Worm (Caenorhabditis elegans) whole organism, L4 larva: ENCODE results near the gene acd-4.
A peak's percentile ranks its signal among the peaks of the same experiment; 100 is the strongest.

Experiments
- F10B5.3 ChIP-seq: sonication (generic microtip); optimal IDR thresholded peaks from 2 replicates; lab custom pipeline; 2016; ENCODE audit warnings: mild to moderate bottlenecking, missing genetic modification characterization, missing compliant biosample characterization
- F49E8.2 ChIP-seq: sonication (generic microtip); optimal IDR thresholded peaks from 2 replicates; lab custom pipeline; 2016; ENCODE audit warnings: missing compliant biosample characterization, mild to moderate bottlenecking, missing genetic modification characterization, borderline replicate concordance
- R02D3.7 ChIP-seq: fragments of 150-350 bp; sonication (generic microtip); optimal IDR thresholded peaks from 3 replicates; lab custom pipeline; 2014; ENCODE audit warnings: missing biosample characterization, missing genetic modification characterization
- Y105C5A.15 ChIP-seq: fragments of 200-800 bp; sonication (Bioruptor generic); IDR thresholded peaks from 2 replicates; pipeline ENCODE4 v1.3.6; 2022; ENCODE audit warnings: missing genetic modification characterization, missing compliant biosample characterization
- ZK337.2 ChIP-seq: fragments of 200-800 bp; sonication (Bioruptor generic); IDR thresholded peaks from 2 replicates; pipeline ENCODE4 v1.3.6; 2022; ENCODE audit warnings: missing genetic modification reagents, missing genetic modification characterization, missing compliant biosample characterization
- arid-1 ChIP-seq: fragments of 200-800 bp; sonication (Bioruptor generic); conservative IDR thresholded peaks from 2 replicates; pipeline ENCODE4 v1.3.6; 2022; ENCODE audit warnings: missing genetic modification reagents, missing genetic modification characterization, missing compliant biosample characterization
- ceh-20 ChIP-seq: fragments of 200-800 bp; sonication (Bioruptor generic); IDR thresholded peaks from 2 replicates; pipeline ENCODE4 v1.3.6; 2022; ENCODE audit warnings: missing genetic modification reagents, missing genetic modification characterization, missing compliant biosample characterization
- ceh-44 ChIP-seq: fragments of 200-800 bp; sonication (Bioruptor generic); IDR thresholded peaks from 2 replicates; pipeline ENCODE4 v1.3.6; 2022; ENCODE audit warnings: missing genetic modification reagents, missing genetic modification characterization, missing compliant biosample characterization
- ceh-62 ChIP-seq: sonication (generic microtip); optimal IDR thresholded peaks from 2 replicates; lab custom pipeline; 2017; ENCODE audit warnings: missing biosample characterization, missing genetic modification characterization
- cey-2 ChIP-seq: sonication (generic microtip); optimal IDR thresholded peaks from 3 replicates; lab custom pipeline; 2017; ENCODE audit warnings: missing genetic modification characterization, mild to moderate bottlenecking, missing compliant biosample characterization, antibody characterized with exemption, borderline replicate concordance; ENCODE audit not compliant: insufficient read depth
- daf-12 ChIP-seq: fragments of 150-350 bp; optimal IDR thresholded peaks from 2 replicates; lab custom pipeline; 2014; ENCODE audit warnings: missing biosample characterization, missing genetic modification reagents, missing genetic modification characterization
- daf-16 ChIP-seq, 3 experiments: sonication (generic microtip); optimal IDR thresholded peaks; 2 replicates each; lab custom pipeline; 2016 to 2017; ENCODE audit warnings: missing genetic modification characterization in 3 of 3, missing genetic modification reagents in 3 of 3, mild to moderate bottlenecking in 2 of 3, missing compliant biosample characterization in 2 of 3, missing biosample characterization in 1 of 3, moderate library complexity in 1 of 3
- daf-19 ChIP-seq: fragments of 200-800 bp; sonication (Bioruptor generic); conservative IDR thresholded peaks from 2 replicates; pipeline ENCODE4 v1.3.6; 2022; ENCODE audit warnings: missing genetic modification characterization, missing compliant biosample characterization
- dmd-6 ChIP-seq: fragments of 200-800 bp; sonication (Bioruptor generic); IDR thresholded peaks from 2 replicates; pipeline ENCODE4 v1.3.6; 2022; ENCODE audit warnings: missing genetic modification reagents, missing genetic modification characterization, missing compliant biosample characterization
- dmd-8 ChIP-seq: fragments of 200-800 bp; sonication (Bioruptor generic); IDR thresholded peaks from 2 replicates; pipeline ENCODE4 v1.3.6; 2022; ENCODE audit warnings: missing genetic modification characterization, missing compliant biosample characterization
- duxl-1 ChIP-seq: sonication (generic microtip); optimal IDR thresholded peaks from 2 replicates; lab custom pipeline; 2016; ENCODE audit warnings: mild to moderate bottlenecking, missing genetic modification characterization, moderate library complexity, missing compliant biosample characterization; ENCODE audit not compliant: poor library complexity
- dve-1 ChIP-seq: sonication (generic microtip); optimal IDR thresholded peaks from 2 replicates; lab custom pipeline; 2017; ENCODE audit warnings: antibody characterized with exemption, mild to moderate bottlenecking, missing genetic modification characterization, missing compliant biosample characterization; ENCODE audit not compliant: insufficient read depth
- egl-27 ChIP-seq: sonication (generic microtip); optimal IDR thresholded peaks from 3 replicates; lab custom pipeline; 2017; ENCODE audit warnings: missing biosample characterization, missing genetic modification reagents, missing genetic modification characterization
- egl-43 ChIP-seq: fragments of 200-800 bp; sonication (Bioruptor generic); IDR thresholded peaks from 2 replicates; pipeline ENCODE4 v1.3.6; 2022; ENCODE audit warnings: missing genetic modification reagents, missing genetic modification characterization, missing compliant biosample characterization
- hlh-30 ChIP-seq: sonication (generic microtip); optimal IDR thresholded peaks from 2 replicates; lab custom pipeline; 2017; ENCODE audit warnings: antibody characterized with exemption, mild to moderate bottlenecking, missing genetic modification characterization, missing compliant biosample characterization; ENCODE audit not compliant: insufficient read depth
- hmg-1.1 ChIP-seq: fragments of 200-800 bp; sonication (Bioruptor generic); IDR thresholded peaks from 2 replicates; pipeline ENCODE4 v1.3.6; 2022; ENCODE audit warnings: missing genetic modification reagents, missing genetic modification characterization, missing compliant biosample characterization
- jun-1 ChIP-seq: fragments of 150-350 bp; optimal IDR thresholded peaks from 2 replicates; lab custom pipeline; 2014; ENCODE audit warnings: missing biosample characterization, missing genetic modification reagents, missing genetic modification characterization
- lim-7 ChIP-seq: fragments of 200-800 bp; sonication (Bioruptor generic); IDR thresholded peaks from 2 replicates; pipeline ENCODE4 v1.3.6; 2022; ENCODE audit warnings: missing genetic modification characterization, missing compliant biosample characterization
- lin-13 ChIP-seq: fragments of 150-350 bp; optimal IDR thresholded peaks from 2 replicates; lab custom pipeline; 2014; ENCODE audit warnings: missing biosample characterization, missing genetic modification reagents, missing genetic modification characterization
- lin-29 ChIP-seq: fragments of 200-800 bp; sonication (Bioruptor generic); IDR thresholded peaks from 2 replicates; pipeline ENCODE4 v1.3.6; 2022; ENCODE audit warnings: missing genetic modification reagents, missing genetic modification characterization, missing compliant biosample characterization
- lin-39 ChIP-seq: fragments of 150-350 bp; optimal IDR thresholded peaks from 2 replicates; lab custom pipeline; 2014; ENCODE audit warnings: missing biosample characterization, missing genetic modification reagents, missing genetic modification characterization
- lir-3 ChIP-seq: sonication (generic microtip); optimal IDR thresholded peaks from 2 replicates; lab custom pipeline; 2016; ENCODE audit warnings: mild to moderate bottlenecking, missing genetic modification characterization, missing compliant biosample characterization
- madf-5 ChIP-seq, 2 experiments: fragments of 200-800 bp; sonication (Bioruptor generic); IDR thresholded peaks; 2 replicates each; pipeline ENCODE4 v1.3.6; 2022; ENCODE audit warnings: missing compliant biosample characterization in 2 of 2, missing genetic modification characterization in 2 of 2
- mdl-1 ChIP-seq, 2 experiments: fragments of 150-350 bp in 1 of 2; sonication (generic microtip) in 1 of 2; optimal IDR thresholded peaks; 2 replicates each; lab custom pipeline; 2014 to 2017; ENCODE audit warnings: missing biosample characterization in 2 of 2, missing genetic modification characterization in 2 of 2
- mxl-2 ChIP-seq: fragments of 200-800 bp; sonication (Bioruptor generic); conservative IDR thresholded peaks from 2 replicates; pipeline ENCODE4 v1.3.6; 2022; ENCODE audit warnings: missing genetic modification reagents, missing genetic modification characterization, missing compliant biosample characterization
- mxl-3 ChIP-seq: fragments of 200-800 bp; sonication (Bioruptor generic); optimal IDR thresholded peaks from 2 replicates; lab custom pipeline; 2018; ENCODE audit warnings: mild to moderate bottlenecking, missing genetic modification characterization, missing compliant biosample characterization
- nhr-10 ChIP-seq: fragments of 150-350 bp; optimal IDR thresholded peaks from 2 replicates; lab custom pipeline; 2014; ENCODE audit warnings: missing biosample characterization, missing genetic modification characterization
- nhr-28 ChIP-seq: fragments of 150-350 bp; optimal IDR thresholded peaks from 2 replicates; lab custom pipeline; 2014; ENCODE audit warnings: missing biosample characterization, missing genetic modification characterization
- nhr-41 ChIP-seq: fragments of 200-800 bp; sonication (Bioruptor generic); IDR thresholded peaks from 2 replicates; pipeline ENCODE4 v1.3.6; 2022; ENCODE audit warnings: missing genetic modification reagents, missing genetic modification characterization, missing compliant biosample characterization
- nhr-48 ChIP-seq: sonication (generic microtip); optimal IDR thresholded peaks from 2 replicates; lab custom pipeline; 2016; ENCODE audit warnings: mild to moderate bottlenecking, missing genetic modification characterization, missing compliant biosample characterization
- nhr-6 ChIP-seq: fragments of 150-350 bp; optimal IDR thresholded peaks from 2 replicates; lab custom pipeline; 2014; ENCODE audit warnings: missing biosample characterization, missing genetic modification characterization
- nhr-77 ChIP-seq: fragments of 150-350 bp; optimal IDR thresholded peaks from 2 replicates; lab custom pipeline; 2014; ENCODE audit warnings: missing biosample characterization, missing genetic modification characterization
- pha-4 ChIP-seq, 2 experiments: fragments of 150-350 bp in 1 of 2; fragments of 200-800 bp in 1 of 2; sonication (Bioruptor generic) in 1 of 2; IDR thresholded peaks in 1 of 2; optimal IDR thresholded peaks in 1 of 2; 2 replicates each; pipeline versions ENCODE4 v1.3.6 to Lab custom; 2014 to 2022; ENCODE audit warnings: missing genetic modification characterization in 2 of 2, missing genetic modification reagents in 2 of 2, missing biosample characterization in 1 of 2, missing compliant biosample characterization in 1 of 2
- saeg-2 ChIP-seq: fragments of 200-800 bp; sonication (Bioruptor generic); IDR thresholded peaks from 2 replicates; pipeline ENCODE4 v1.3.6; 2022; ENCODE audit warnings: missing genetic modification reagents, missing genetic modification characterization, missing compliant biosample characterization
- sdz-12 ChIP-seq: fragments of 200-800 bp; sonication (Bioruptor generic); optimal IDR thresholded peaks from 2 replicates; lab custom pipeline; 2018; ENCODE audit warnings: mild to moderate bottlenecking, missing genetic modification characterization, missing compliant biosample characterization
- snpc-4 ChIP-seq: fragments of 150-350 bp; optimal IDR thresholded peaks from 2 replicates; lab custom pipeline; 2014; ENCODE audit warnings: missing biosample characterization, missing genetic modification characterization
- spr-1 ChIP-seq: sonication (generic microtip); optimal IDR thresholded peaks from 2 replicates; lab custom pipeline; 2016; ENCODE audit warnings: mild to moderate bottlenecking, missing genetic modification characterization, missing compliant biosample characterization
- spr-3 ChIP-seq: fragments of 200-800 bp; sonication (Bioruptor generic); optimal IDR thresholded peaks from 2 replicates; lab custom pipeline; 2018; ENCODE audit warnings: mild to moderate bottlenecking, missing genetic modification characterization, missing compliant biosample characterization
- unc-39 ChIP-seq: sonication (generic microtip); optimal IDR thresholded peaks from 2 replicates; lab custom pipeline; 2017; ENCODE audit warnings: missing biosample characterization, missing genetic modification characterization
- zfp-3 ChIP-seq: fragments of 200-800 bp; sonication (Bioruptor generic); conservative IDR thresholded peaks from 2 replicates; pipeline ENCODE4 v1.3.6; 2022; ENCODE audit warnings: missing genetic modification reagents, missing genetic modification characterization, missing compliant biosample characterization
- zip-11 ChIP-seq: fragments of 200-800 bp; sonication (Bioruptor generic); IDR thresholded peaks from 2 replicates; pipeline ENCODE4 v1.3.6; 2022; ENCODE audit warnings: missing genetic modification characterization, missing compliant biosample characterization
- zip-2 ChIP-seq: fragments of 150-350 bp; optimal IDR thresholded peaks from 2 replicates; lab custom pipeline; 2014; ENCODE audit warnings: missing biosample characterization, missing genetic modification characterization
- ztf-11 ChIP-seq: fragments of 150-350 bp; optimal IDR thresholded peaks from 2 replicates; lab custom pipeline; 2014; ENCODE audit warnings: missing biosample characterization, missing genetic modification characterization
- ztf-7 ChIP-seq: fragments of 150-350 bp; optimal IDR thresholded peaks from 2 replicates; lab custom pipeline; 2014; ENCODE audit warnings: missing biosample characterization, missing genetic modification characterization

The acd-4 gene

ce11 chrV:8610633-8611404 lies 27.2 kb upstream of the acd-4 start, which contains the start of gene fip-4 (continued):
- TF ChIP-seq dve-1 (tag; lab: Kevin White, UChicago): peak; percentile 62
- no peak for TF ChIP-seq spr-1
- TF ChIP-seq saeg-2: no peak
- TF ChIP-seq lir-3 (tag; lab: Kevin White, UChicago): no peak
- TF ChIP-seq F10B5.3: no peak
- no peak for TF ChIP-seq lin-39 (tag; lab: Kevin White, UChicago)
- TF ChIP-seq dmd-6: peak; percentile 60
- TF ChIP-seq ceh-20 (GFP tag; lab: Robert Waterston, UW): no peak
- TF ChIP-seq R02D3.7 (tag; lab: Kevin White, UChicago): no peak
- no peak for TF ChIP-seq spr-3 (GFP tag; lab: Kevin White, UChicago)
- no peak for TF ChIP-seq ZK337.2
- no peak for TF ChIP-seq zip-11
- no peak for TF ChIP-seq jun-1 (tag; lab: Kevin White, UChicago)
- no peak for TF ChIP-seq dmd-8 (GFP tag; lab: Robert Waterston, UW)
- no peak for TF ChIP-seq lin-29 (GFP tag; lab: Robert Waterston, UW)
- no peak for TF ChIP-seq lim-7 (GFP tag; lab: Robert Waterston, UW)
- TF ChIP-seq sdz-12: no peak
- peak; percentile 57; the same call in 1 of the 2 replicates for TF ChIP-seq nhr-41 (GFP tag; lab: Robert Waterston, UW)
- no peak for TF ChIP-seq egl-43 (GFP tag; lab: Robert Waterston, UW)
- no peak for TF ChIP-seq madf-5 (GFP tag; IDR thresholded peaks at IDR 0.05; lab: Robert Waterston, UW)
- no peak for TF ChIP-seq daf-19
- no peak for TF ChIP-seq zfp-3
- TF ChIP-seq lin-13 (GFP tag; lab: Kevin White, UChicago): no peak
- peak; percentile 87 for TF ChIP-seq hlh-30 (tag; lab: Kevin White, UChicago)
- no peak for TF ChIP-seq Y105C5A.15 (GFP tag; lab: Robert Waterston, UW)
- no peak for TF ChIP-seq ztf-11 (tag; lab: Kevin White, UChicago)
- TF ChIP-seq cey-2: peak; percentile 12
- no peak for TF ChIP-seq nhr-6 (tag; lab: Kevin White, UChicago)
- TF ChIP-seq arid-1 (GFP tag; lab: Robert Waterston, UW): no peak
- TF ChIP-seq pha-4 (GFP tag; IDR thresholded peaks at IDR 0.05; lab: Robert Waterston, UW): no peak
- TF ChIP-seq pha-4 (tag; optimal IDR thresholded peaks at IDR 0.05; lab: Kevin White, UChicago): peak; percentile 92
- TF ChIP-seq ceh-44: no peak
- TF ChIP-seq nhr-77: peak; percentile 57
- peak; percentile 57 for TF ChIP-seq mxl-3 (GFP tag; lab: Kevin White, UChicago)
- TF ChIP-seq daf-16 (GFP tag; optimal IDR thresholded peaks at IDR 0.05; lab: Kevin White, UChicago): no peak
- peak; percentile 78 for TF ChIP-seq daf-16 (tag; optimal IDR thresholded peaks at IDR 0.05; lab: Kevin White, UChicago)
- TF ChIP-seq mdl-1 (tag; optimal IDR thresholded peaks at IDR 0.05; lab: Kevin White, UChicago): peak in 1 of 2 experiments; percentile 60
- peak; percentile 82 for TF ChIP-seq nhr-28 (tag; lab: Kevin White, UChicago)
- no peak for TF ChIP-seq ceh-62 (tag; lab: Kevin White, UChicago)
- TF ChIP-seq snpc-4 (tag; lab: Kevin White, UChicago): no peak
- TF ChIP-seq daf-12 (tag; lab: Kevin White, UChicago): no peak
- TF ChIP-seq hmg-1.1 (GFP tag; lab: Robert Waterston, UW): peak; percentile 48
- no peak for TF ChIP-seq nhr-10 (tag; lab: Kevin White, UChicago)
- no peak for TF ChIP-seq F49E8.2 (tag; lab: Kevin White, UChicago)
- TF ChIP-seq mxl-2 (GFP tag; lab: Robert Waterston, UW): peak; percentile 67; the same call in 1 of the 2 replicates
- no peak for TF ChIP-seq egl-27 (tag; lab: Kevin White, UChicago)
- TF ChIP-seq nhr-48 (tag; lab: Kevin White, UChicago): no peak
- TF ChIP-seq zip-2 (tag; lab: Kevin White, UChicago): no peak
- no peak for TF ChIP-seq duxl-1
- TF ChIP-seq unc-39 (tag; lab: Kevin White, UChicago): no peak
- no peak for TF ChIP-seq ztf-7
